ENCODE assay signal across 1 fruit fly cellular context in genomic region chr2L:9763212-9763869, dm6.
TF ChIP-seq lines count a peak whose summit lies in the region.

TSS of gene Taf11 (minus strand) at chr2L:9763262.
TSS of gene und (plus strand) at chr2L:9763369.

TF ChIP-seq in whole organism, embryonic, 481 proteins besides CTCF, POLR2A, EP300 and RAD21 (continued from another document):
- TF ChIP-seq CG9437 (GFP tag; optimal IDR thresholded peaks at IDR 0.05; lab: Kevin White, UChicago): no peak
- TF ChIP-seq pzg (GFP tag; optimal IDR thresholded peaks at IDR 0.05; lab: Kevin White, UChicago): peak; percentile 36
- TF ChIP-seq CG9215 (GFP tag; IDR thresholded peaks at IDR 0.05; lab: Robert Waterston, UW): peak; percentile 48
- TF ChIP-seq YL-1 (GFP tag; optimal IDR thresholded peaks at IDR 0.05; lab: Kevin White, UChicago): peak; percentile 80
- peak; percentile 39 for TF ChIP-seq CG30403 (GFP tag; optimal IDR thresholded peaks at IDR 0.05; lab: Kevin White, UChicago)
- peak; percentile 42 for TF ChIP-seq CG13296 (GFP tag; optimal IDR thresholded peaks at IDR 0.05; lab: Kevin White, UChicago)
- TF ChIP-seq Camta (GFP tag; optimal IDR thresholded peaks at IDR 0.05; lab: Kevin White, UChicago): no peak
- no peak for TF ChIP-seq CG15073 (GFP tag; optimal IDR thresholded peaks at IDR 0.05; lab: Kevin White, UChicago)
- peak; percentile 15 for TF ChIP-seq dmrt11E (tag; optimal IDR thresholded peaks at IDR 0.05; lab: Kevin White, UChicago)
- TF ChIP-seq CG4617 (GFP tag; optimal IDR thresholded peaks at IDR 0.05; lab: Kevin White, UChicago; ENCODE audit: borderline replicate concordance): peak; percentile 46
- TF ChIP-seq prd (optimal IDR thresholded peaks at IDR 0.05; lab: Kevin White, UChicago): no peak
- TF ChIP-seq prd (GFP tag; IDR thresholded peaks at IDR 0.05; lab: Robert Waterston, UW): peak; percentile 44; the same call in 1 of the 3 replicates
- TF ChIP-seq CG10979 (tag; optimal IDR thresholded peaks at IDR 0.05; lab: Kevin White, UChicago): peak; percentile 29
